Worm (Caenorhabditis elegans) whole organism, mixed stage, embryonic: ENCODE measurements around the gene pqn-35.

Source experiments
- mab-5 ChIP-seq: fragments of 150-350 bp; optimal IDR thresholded peaks from 2 replicates; lab custom pipeline; 2014; ENCODE audit warnings: missing biosample characterization, missing genetic modification characterization
- mep-1 ChIP-seq: fragments of 150-350 bp; optimal IDR thresholded peaks from 2 replicates; lab custom pipeline; 2017; ENCODE audit warnings: missing biosample characterization, missing genetic modification reagents, missing genetic modification characterization, inconsistent platforms
- mls-2 ChIP-seq: sonication (generic microtip); optimal IDR thresholded peaks from 2 replicates; lab custom pipeline; 2016; ENCODE audit warnings: mild to moderate bottlenecking, missing genetic modification characterization, moderate library complexity, missing compliant biosample characterization
- nhr-12 ChIP-seq: fragments of 150-350 bp; optimal IDR thresholded peaks from 2 replicates; lab custom pipeline; 2014; ENCODE audit warnings: missing biosample characterization, missing genetic modification characterization
- nhr-76 ChIP-seq: sonication (generic microtip); optimal IDR thresholded peaks from 2 replicates; lab custom pipeline; 2017; ENCODE audit warnings: missing biosample characterization, missing genetic modification characterization
- pha-4 ChIP-seq: fragments of 150-350 bp; optimal IDR thresholded peaks from 2 replicates; lab custom pipeline; 2018; ENCODE audit warnings: missing biosample characterization, missing genetic modification reagents, missing genetic modification characterization
- unc-39 ChIP-seq: fragments of 150-350 bp; optimal IDR thresholded peaks from 2 replicates; lab custom pipeline; 2014; ENCODE audit warnings: missing biosample characterization, missing genetic modification characterization
- unc-62 ChIP-seq: fragments of 150-350 bp; optimal IDR thresholded peaks from 2 replicates; lab custom pipeline; 2014; ENCODE audit warnings: missing biosample characterization, missing genetic modification reagents, missing genetic modification characterization

- TF ChIP-seq unc-62 (GFP tag; lab: Kevin White, UChicago) (no peak), nhr-12 (tag; lab: Kevin White, UChicago) (no peak), unc-39 (tag; lab: Kevin White, UChicago) (no peak), mls-2 (tag; lab: Kevin White, UChicago) (no peak), nhr-76 (tag; lab: Kevin White, UChicago) (no peak), mep-1 (no peak), pha-4 (tag; lab: Kevin White, UChicago) (no peak), mab-5 (no peak)
Measured at ce11 chrII:4604149-4604548, 8.6 kb upstream of the pqn-35 start.
